Fruit fly (Drosophila melanogaster): ENCODE results near the gene chinmo.

Gene chinmo

DNA sequence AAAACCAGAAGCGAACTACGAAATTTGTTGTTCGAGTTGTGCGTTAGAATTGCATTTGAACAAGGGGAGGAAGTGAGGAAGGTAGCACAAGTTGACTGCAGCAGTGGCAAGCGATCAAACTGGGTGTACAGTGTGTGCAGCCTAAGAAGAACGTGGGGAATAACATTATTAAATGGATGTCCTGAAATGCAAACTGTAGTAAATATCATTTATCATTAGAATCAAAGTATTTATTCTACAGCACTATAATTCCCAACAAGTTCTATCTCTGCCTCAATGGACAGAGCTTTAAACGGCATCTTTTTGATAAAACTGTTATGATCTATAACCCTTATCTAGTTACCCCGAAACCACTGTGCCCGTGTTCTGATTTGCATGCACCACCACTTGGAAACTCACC lies 4.6 kb upstream of the chinmo start (continued):
- no peak for TF ChIP-seq dan (GFP tag; IDR thresholded peaks at IDR 0.05)
- TF ChIP-seq CG8388 (GFP tag; optimal IDR thresholded peaks at IDR 0.05), result peak; percentile 42
- TF ChIP-seq CG7839 (tag; optimal IDR thresholded peaks at IDR 0.05), result peak; percentile 28
- TF ChIP-seq CG10462 (GFP tag; optimal IDR thresholded peaks at IDR 0.05), result no peak
- no peak for TF ChIP-seq CG11696 (GFP tag; IDR thresholded peaks at IDR 0.05)
- no peak for TF ChIP-seq nom (GFP tag; optimal IDR thresholded peaks at IDR 0.05)
- no peak for TF ChIP-seq CG16813 (GFP tag; IDR thresholded peaks at IDR 0.05; ENCODE audit: partially characterized antibody)
- TF ChIP-seq Spps (tag; optimal IDR thresholded peaks at IDR 0.05), result no peak
- no peak for TF ChIP-seq HLH4C (GFP tag; IDR thresholded peaks at IDR 0.05; ENCODE audit: partially characterized antibody)
- TF ChIP-seq CG30403 (GFP tag; optimal IDR thresholded peaks at IDR 0.05), result peak; percentile 34
- peak; percentile 91 for TF ChIP-seq sens (GFP tag)
- no peak for TF ChIP-seq pros (GFP tag; optimal IDR thresholded peaks at IDR 0.05)
- TF ChIP-seq CG13775 (GFP tag; optimal IDR thresholded peaks at IDR 0.05), result no peak
- TF ChIP-seq sima (GFP tag; optimal IDR thresholded peaks at IDR 0.05), result no peak
- no peak for TF ChIP-seq CG8281 (tag; optimal IDR thresholded peaks at IDR 0.05)
- no peak for TF ChIP-seq Bgb (GFP tag; IDR thresholded peaks at IDR 0.05; ENCODE audit: partially characterized antibody)
- TF ChIP-seq CG17385 (GFP tag; optimal IDR thresholded peaks at IDR 0.05), result peak; percentile 4
- TF ChIP-seq insv (GFP tag; optimal IDR thresholded peaks at IDR 0.05), result no peak
- TF ChIP-seq Ssrp (tag; optimal IDR thresholded peaks at IDR 0.05), result peak; percentile 52
- no peak for TF ChIP-seq crol (GFP tag; IDR thresholded peaks at IDR 0.05)
- TF ChIP-seq CHES-1-like (GFP tag; optimal IDR thresholded peaks at IDR 0.05), result no peak
- TF ChIP-seq CG4360 (GFP tag; IDR thresholded peaks at IDR 0.05), result peak; percentile 14; the same call in 1 of the 2 replicates
- TF ChIP-seq PHDP (tag; optimal IDR thresholded peaks at IDR 0.05), result no peak
- TF ChIP-seq eyg (GFP tag; optimal IDR thresholded peaks at IDR 0.05), result no peak
- TF ChIP-seq bigmax (GFP tag; optimal IDR thresholded peaks at IDR 0.05), result no peak
- TF ChIP-seq CG17802 (tag; optimal IDR thresholded peaks at IDR 0.05), result no peak
- TF ChIP-seq Optix (GFP tag; IDR thresholded peaks at IDR 0.05), result no peak
- no peak for TF ChIP-seq H15 (GFP tag; IDR thresholded peaks at IDR 0.05)
- no peak for TF ChIP-seq CG11085 (GFP tag; IDR thresholded peaks at IDR 0.05)
- 0 out of 2 replicates have a peak, but pooled peaks have one; percentile 19 for TF ChIP-seq E2f2 (GFP tag; IDR thresholded peaks at IDR 0.05)
- TF ChIP-seq CG13894 (tag; optimal IDR thresholded peaks at IDR 0.05), result no peak
- no peak for TF ChIP-seq CG12236 (GFP tag; optimal IDR thresholded peaks at IDR 0.05)
- TF ChIP-seq CG11456 (GFP tag; IDR thresholded peaks at IDR 0.05), result no peak
- TF ChIP-seq inv (GFP tag; IDR thresholded peaks at IDR 0.05; ENCODE audit: partially characterized antibody), result no peak
- TF ChIP-seq tup (GFP tag; optimal IDR thresholded peaks at IDR 0.05), result no peak
- TF ChIP-seq CG5180 (GFP tag; optimal IDR thresholded peaks at IDR 0.05), result peak; percentile 66
- no peak for TF ChIP-seq CG5953 (GFP tag; IDR thresholded peaks at IDR 0.05)
- no peak for TF ChIP-seq CG7372 (GFP tag; IDR thresholded peaks at IDR 0.05)
- peak; percentile 49 for TF ChIP-seq CG17359 (tag; optimal IDR thresholded peaks at IDR 0.05)
- no peak for TF ChIP-seq BtbVII (GFP tag; optimal IDR thresholded peaks at IDR 0.05)
- no peak for TF ChIP-seq CG34422 (GFP tag; IDR thresholded peaks at IDR 0.05)
- TF ChIP-seq GATAe (GFP tag; conservative IDR thresholded peaks at IDR 0.05), result no peak
- no peak for TF ChIP-seq Antp (GFP tag; optimal IDR thresholded peaks at IDR 0.05)
- no peak for TF ChIP-seq CG4707 (GFP tag; optimal IDR thresholded peaks at IDR 0.05)
- no peak for TF ChIP-seq CG4617 (GFP tag; optimal IDR thresholded peaks at IDR 0.05; ENCODE audit: borderline replicate concordance)
- no peak for TF ChIP-seq CG4404 (GFP tag; IDR thresholded peaks at IDR 0.05)
- TF ChIP-seq Lpt (GFP tag; optimal IDR thresholded peaks at IDR 0.05), result no peak
- no peak for TF ChIP-seq Mes4 (GFP tag; optimal IDR thresholded peaks at IDR 0.05)
- no peak for TF ChIP-seq chinmo (GFP tag; IDR thresholded peaks at IDR 0.05; ENCODE audit: partially characterized antibody)
- TF ChIP-seq danr (GFP tag; IDR thresholded peaks at IDR 0.05), result no peak
- TF ChIP-seq ken (GFP tag; IDR thresholded peaks at IDR 0.05), result no peak; the same call in 2 of the 3 replicates
- TF ChIP-seq C15 (GFP tag; IDR thresholded peaks at IDR 0.05), result no peak
